Worm (Caenorhabditis elegans) whole organism, midembryonic: ENCODE measurements around the gene srw-82.

Experiments used
- T22C8.4 ChIP-seq: fragments of 200-800 bp; sonication (Bioruptor generic); IDR thresholded peaks from 2 replicates; pipeline ENCODE4 v1.3.6; 2022; ENCODE audit warnings: missing genetic modification characterization, missing compliant biosample characterization
- cog-1 ChIP-seq: sonication (generic microtip); optimal IDR thresholded peaks from 2 replicates; lab custom pipeline; 2016; ENCODE audit warnings: missing genetic modification characterization, missing compliant biosample characterization
- flt-1 ChIP-seq: fragments of 200-800 bp; sonication (Bioruptor generic); IDR thresholded peaks from 2 replicates; pipeline ENCODE4 v1.3.6; 2022; ENCODE audit warnings: missing genetic modification characterization, missing compliant biosample characterization
- klf-2 ChIP-seq: fragments of 200-800 bp; sonication (Bioruptor generic); conservative IDR thresholded peaks from 2 replicates; pipeline ENCODE4 v1.3.6; 2022; ENCODE audit warnings: missing genetic modification reagents, missing genetic modification characterization, missing compliant biosample characterization
- med-1 ChIP-seq: sonication (generic microtip); optimal IDR thresholded peaks from 2 replicates; lab custom pipeline; 2017; ENCODE audit warnings: missing genetic modification characterization, mild to moderate bottlenecking, missing compliant biosample characterization, antibody characterized with exemption, missing genetic modification reagents; ENCODE audit not compliant: insufficient read depth
- ref-1 ChIP-seq: fragments of 200-800 bp; sonication (Bioruptor generic); conservative IDR thresholded peaks from 2 replicates; pipeline ENCODE4 v1.3.6; 2022; ENCODE audit warnings: missing genetic modification reagents, missing genetic modification characterization, missing compliant biosample characterization
- tab-1 ChIP-seq: fragments of 200-800 bp; sonication (Bioruptor generic); IDR thresholded peaks from 2 replicates; pipeline ENCODE4 v1.3.6; 2022; ENCODE audit warnings: missing genetic modification characterization, missing compliant biosample characterization
- ztf-23 ChIP-seq: fragments of 200-800 bp; sonication (Bioruptor generic); IDR thresholded peaks from 2 replicates; pipeline ENCODE4 v1.3.6; 2022; ENCODE audit warnings: missing genetic modification reagents, missing genetic modification characterization, missing compliant biosample characterization
- ztf-29 ChIP-seq: fragments of 200-800 bp; sonication (Bioruptor generic); IDR thresholded peaks from 2 replicates; pipeline ENCODE4 v1.3.6; 2022; ENCODE audit warnings: missing genetic modification reagents, missing genetic modification characterization, missing compliant biosample characterization

DNA sequence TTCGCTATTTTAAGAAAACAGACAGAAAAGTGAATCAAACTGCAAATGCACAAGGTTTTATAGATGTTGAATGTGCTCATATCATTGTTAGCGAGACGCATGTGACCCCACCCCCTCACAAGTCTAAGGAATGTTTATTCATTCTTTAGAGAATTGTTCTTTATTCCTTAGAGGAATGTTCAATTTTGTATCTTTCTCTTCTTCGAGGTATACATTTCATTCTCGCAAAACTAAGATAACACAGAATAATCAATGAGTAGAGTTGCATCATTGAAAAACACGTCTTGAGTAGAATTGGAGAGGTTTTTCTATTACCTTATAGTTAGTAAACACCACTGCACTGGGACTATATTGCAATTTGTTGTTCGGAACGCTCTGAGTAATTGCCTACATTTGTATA is 3.4 kb downstream of the srw-82 start, which contains the start of gene ZK262.20:
- TF ChIP-seq flt-1 (GFP tag; lab: Robert Waterston, UW), result no peak
- TF ChIP-seq cog-1 (tag; lab: Kevin White, UChicago), result no peak
- TF ChIP-seq tab-1 (GFP tag; lab: Robert Waterston, UW), result no peak
- TF ChIP-seq ztf-23 (GFP tag; lab: Robert Waterston, UW), result no peak
- TF ChIP-seq klf-2 (GFP tag; lab: Robert Waterston, UW), result no peak
- TF ChIP-seq ztf-29 (GFP tag; lab: Robert Waterston, UW), result no peak
- TF ChIP-seq med-1 (GFP tag; lab: Kevin White, UChicago), result no peak
- TF ChIP-seq ref-1 (GFP tag; lab: Robert Waterston, UW), result no peak
- TF ChIP-seq T22C8.4 (GFP tag; lab: Robert Waterston, UW), result no peak
